Fruit fly (Drosophila melanogaster): Measurements from ENCODE around the gene Scp2.

DNA sequence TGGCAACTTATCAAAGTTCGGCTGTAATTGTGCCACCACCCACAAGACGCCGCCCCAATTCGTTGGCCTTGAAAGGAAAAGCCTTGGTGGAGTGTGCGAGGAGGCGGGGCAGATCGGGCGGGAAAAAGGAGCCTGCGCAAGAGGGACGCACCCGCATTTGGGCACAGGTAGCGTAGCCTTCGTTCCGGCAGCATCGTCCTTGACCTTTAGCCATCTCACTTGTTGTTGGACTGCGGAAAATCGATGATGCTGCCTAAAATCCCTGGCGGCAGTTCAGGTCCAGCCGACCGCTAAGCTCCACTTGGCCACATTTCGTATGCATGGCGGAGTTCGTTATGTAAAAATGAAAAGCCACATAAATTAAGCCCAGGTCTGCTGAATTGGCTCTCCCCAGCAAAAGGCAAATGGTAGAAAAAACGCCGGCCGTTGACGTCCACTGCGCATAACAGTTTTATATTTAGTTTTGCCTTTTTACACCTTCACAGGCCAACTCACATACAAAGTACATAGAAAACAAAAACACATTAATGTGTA lies 43.5 kb upstream of the Scp2 start:
- TF ChIP-seq CTCF (optimal IDR thresholded peaks at IDR 0.05) (no peak), CG8478 (optimal IDR thresholded peaks at IDR 0.05) (no peak)
